Worm (Caenorhabditis elegans): ENCODE results near the gene gcsh-1.

- no peak for TF ChIP-seq med-1 (GFP tag; optimal IDR thresholded peaks at IDR 0.05; ENCODE audit: insufficient read depth)
- no peak for TF ChIP-seq ref-1 (GFP tag; conservative IDR thresholded peaks at IDR 0.05)
- TF ChIP-seq ztf-29 (GFP tag; IDR thresholded peaks at IDR 0.05): no peak
Observed at ce11 chrX:14557936-14558554, 43.2 kb upstream of the gcsh-1 start, which contains the start of gene nhr-3.
